Worm (Caenorhabditis elegans) whole organism, late embryonic: ENCODE data around the gene srh-98.

Source experiments
- C08G9.2 ChIP-seq: sonication (generic microtip); optimal IDR thresholded peaks from 2 replicates; lab custom pipeline; 2016; ENCODE audit warnings: mild to moderate bottlenecking, missing genetic modification characterization, moderate library complexity, missing compliant biosample characterization
- fkh-6 ChIP-seq: sonication (generic microtip); optimal IDR thresholded peaks from 2 replicates; lab custom pipeline; 2016; ENCODE audit warnings: missing genetic modification characterization, missing compliant biosample characterization
- pqm-1 ChIP-seq: sonication (generic microtip); optimal IDR thresholded peaks from 2 replicates; lab custom pipeline; 2016; ENCODE audit warnings: missing genetic modification characterization, missing compliant biosample characterization

DNA sequence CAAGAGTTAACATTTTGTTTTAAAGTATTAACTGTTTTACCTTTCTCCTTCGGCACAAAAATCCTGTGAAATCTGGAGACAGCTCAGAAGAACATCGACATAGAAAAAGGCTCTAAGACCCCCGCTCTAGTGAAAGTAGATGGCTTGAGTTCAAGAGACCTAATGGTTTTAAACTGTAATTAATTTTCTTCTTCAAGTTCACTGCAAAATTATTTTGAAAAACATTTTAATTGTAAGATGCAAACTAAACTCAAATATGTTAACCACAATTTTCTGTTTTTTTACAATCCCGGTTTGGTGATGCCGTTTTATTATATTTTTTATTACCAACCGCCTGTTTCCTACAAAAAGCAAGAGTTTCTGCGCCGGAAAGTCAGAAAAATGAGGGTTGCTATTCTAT lies 1.9 kb downstream of the srh-98 start, which contains the start of gene clec-233:
- no peak for TF ChIP-seq pqm-1 (tag; lab: Kevin White, UChicago)
- TF ChIP-seq C08G9.2 (tag; lab: Kevin White, UChicago), result no peak
- no peak for TF ChIP-seq fkh-6
